Fruit fly (Drosophila melanogaster): ENCODE measurements around the gene Polr3F.

Polr3F gene

dm6 chr3R:22367126-22368076 lies at the start of gene Polr3F, which contains the start of gene PyK (continued):
- TF ChIP-seq CG3919 (GFP tag; optimal IDR thresholded peaks at IDR 0.05) (no peak), eg (GFP tag; IDR thresholded peaks at IDR 0.05) (peak; percentile 72), CG11762 (GFP tag; optimal IDR thresholded peaks at IDR 0.05; ENCODE audit: insufficient read depth) (no peak), achi (GFP tag; optimal IDR thresholded peaks at IDR 0.05) (peak; percentile 12), salr (GFP tag; optimal IDR thresholded peaks at IDR 0.05) (no peak), ss (GFP tag; optimal IDR thresholded peaks at IDR 0.05) (peak in 1 of 2 experiments; percentile 32), CG8319 (GFP tag; optimal IDR thresholded peaks at IDR 0.05) (no peak), topi (GFP tag; optimal IDR thresholded peaks at IDR 0.05) (peak; percentile 39), Sox102F (GFP tag; optimal IDR thresholded peaks at IDR 0.05) (no peak), CG4318 (GFP tag; optimal IDR thresholded peaks at IDR 0.05) (no peak)

- TF ChIP-seq CG9139 (GFP tag; optimal IDR thresholded peaks at IDR 0.05) (no peak), ss (GFP tag; optimal IDR thresholded peaks at IDR 0.05) (no peak), Ets96B (tag; optimal IDR thresholded peaks at IDR 0.05) (no peak), vri (GFP tag; optimal IDR thresholded peaks at IDR 0.05) (peak; percentile 27), Sox15 (GFP tag; optimal IDR thresholded peaks at IDR 0.05) (no peak), net (GFP tag; optimal IDR thresholded peaks at IDR 0.05) (no peak), salr (GFP tag; optimal IDR thresholded peaks at IDR 0.05) (no peak), svp (GFP tag) (peak; percentile 73), Smox (GFP tag; optimal IDR thresholded peaks at IDR 0.05) (no peak), fkh (GFP tag; optimal IDR thresholded peaks at IDR 0.05) (peak; percentile 86), CG11294 (GFP tag; IDR thresholded peaks at IDR 0.05) (no peak), Eip78C (GFP tag) (peak; percentile 27), dsx (GFP tag; optimal IDR thresholded peaks at IDR 0.05; ENCODE audit: poor library complexity, severe bottlenecking) (no peak), Met (GFP tag; optimal IDR thresholded peaks at IDR 0.05) (no peak), Hr39 (GFP tag; optimal IDR thresholded peaks at IDR 0.05) (no peak), Ets21C (GFP tag; optimal IDR thresholded peaks at IDR 0.05) (no peak)
These were observed 44.9 kb upstream of the Polr3F start for dm6 chr3R:22411879-22412587.

- TF ChIP-seq Eip78C (GFP tag) (peak; percentile 91), CG34406 (GFP tag; optimal IDR thresholded peaks at IDR 0.05) (peak; percentile 65), CG11902 (GFP tag; optimal IDR thresholded peaks at IDR 0.05) (peak; percentile 72), Sox15 (GFP tag; optimal IDR thresholded peaks at IDR 0.05) (peak; percentile 70), CG8632 (GFP tag; optimal IDR thresholded peaks at IDR 0.05) (peak; percentile 71), CG7368 (GFP tag; optimal IDR thresholded peaks at IDR 0.05) (no peak), Gug (GFP tag; IDR thresholded peaks at IDR 0.05) (0 out of 2 replicates have a peak, but pooled peaks have one; percentile 31), eg (GFP tag; IDR thresholded peaks at IDR 0.05) (peak; percentile 47; the same call in 2 of the 3 replicates), dac (GFP tag; optimal IDR thresholded peaks at IDR 0.05) (no peak), CG8319 (GFP tag; optimal IDR thresholded peaks at IDR 0.05) (peak; percentile 69), Hr39 (GFP tag; optimal IDR thresholded peaks at IDR 0.05) (peak; percentile 80), dsx (GFP tag; optimal IDR thresholded peaks at IDR 0.05; ENCODE audit: poor library complexity, severe bottlenecking) (no peak), Sox102F (GFP tag; optimal IDR thresholded peaks at IDR 0.05) (no peak), CG32006 (GFP tag; optimal IDR thresholded peaks at IDR 0.05) (no peak), CG6276 (GFP tag; optimal IDR thresholded peaks at IDR 0.05) (no peak), CG9139 (GFP tag; optimal IDR thresholded peaks at IDR 0.05) (peak; percentile 46), CG3032 (tag; optimal IDR thresholded peaks at IDR 0.05) (peak; percentile 73), CG11762 (GFP tag; optimal IDR thresholded peaks at IDR 0.05; ENCODE audit: insufficient read depth) (peak; percentile 62), Eip75B (GFP tag; optimal IDR thresholded peaks at IDR 0.05) (peak; percentile 79), Blimp-1 (GFP tag; optimal IDR thresholded peaks at IDR 0.05) (peak; percentile 50), Met (GFP tag; optimal IDR thresholded peaks at IDR 0.05) (peak; percentile 77), CG8119 (GFP tag; IDR thresholded peaks at IDR 0.05) (no peak), CG6808 (GFP tag; optimal IDR thresholded peaks at IDR 0.05) (no peak), achi (GFP tag; optimal IDR thresholded peaks at IDR 0.05) (peak; percentile 79), CG15336 (GFP tag; IDR thresholded peaks at IDR 0.05) (no peak), CG16779 (tag; optimal IDR thresholded peaks at IDR 0.05) (no peak), topi (GFP tag; optimal IDR thresholded peaks at IDR 0.05) (peak; percentile 80), CG10669 (GFP tag; optimal IDR thresholded peaks at IDR 0.05) (no peak), CG10631 (GFP tag; optimal IDR thresholded peaks at IDR 0.05) (peak; percentile 80)
These were observed 43.6 kb upstream of the Polr3F start, which contains the start of the genes CG13850 and lqfR for dm6 chr3R:22410537-22411360. Gene CG13850, minus strand, starts transcription at chr3R:22410915. Gene lqfR, plus strand, starts transcription at chr3R:22411301.
